Worm (Caenorhabditis elegans): ENCODE results near the gene ZK822.10.

Gene ZK822.10

ce11 chrIV:11878249-11878648 is 38.7 kb upstream of the ZK822.10 start, which contains the start of gene cutl-27:
TSS of gene cutl-27 (plus strand) at chrIV:11878549.
- TF ChIP-seq elt-1 (tag; optimal IDR thresholded peaks at IDR 0.05) (no peak), skn-1 (tag; optimal IDR thresholded peaks at IDR 0.05) (no peak), lin-39 (tag; optimal IDR thresholded peaks at IDR 0.05) (no peak), unc-62 (GFP tag; optimal IDR thresholded peaks at IDR 0.05) (no peak), nhr-43 (tag; optimal IDR thresholded peaks at IDR 0.05; ENCODE audit: poor library complexity, severe bottlenecking) (no peak), ama-1 (optimal IDR thresholded peaks at IDR 0.05) (no peak), nhr-25 (tag; optimal IDR thresholded peaks at IDR 0.05) (no peak), lin-15B (tag; optimal IDR thresholded peaks at IDR 0.05) (no peak), egl-5 (tag; optimal IDR thresholded peaks at IDR 0.05) (no peak), nhr-28 (tag; optimal IDR thresholded peaks at IDR 0.05) (no peak), pha-4 (tag; optimal IDR thresholded peaks at IDR 0.05) (no peak)

- TF ChIP-seq eor-1 (tag; optimal IDR thresholded peaks at IDR 0.05) (no peak), elt-1 (tag; optimal IDR thresholded peaks at IDR 0.05) (peak; percentile 77), nhr-23 (tag; optimal IDR thresholded peaks at IDR 0.05) (peak; percentile 71)
Observed at ce11 chrIV:11882534-11882933, 34.4 kb upstream of the ZK822.10 start.

- TF ChIP-seq nhr-25 (tag; optimal IDR thresholded peaks at IDR 0.05) (peak; percentile 44), nhr-43 (tag; optimal IDR thresholded peaks at IDR 0.05; ENCODE audit: poor library complexity, severe bottlenecking) (peak; percentile 45), pqm-1 (tag; optimal IDR thresholded peaks at IDR 0.05) (no peak), nhr-23 (tag; optimal IDR thresholded peaks at IDR 0.05) (peak; percentile 92)
Observed at ce11 chrIV:11883478-11883877, 33.5 kb upstream of the ZK822.10 start.

ce11 chrIV:11885313-11885712 is 31.6 kb upstream of the ZK822.10 start, which contains the start of gene let-653:
TSS of gene let-653 (plus strand) at chrIV:11885613.
- no peak for TF ChIP-seq nhr-28 (tag; optimal IDR thresholded peaks at IDR 0.05)
- no peak for TF ChIP-seq skn-1 (tag; optimal IDR thresholded peaks at IDR 0.05)
- no peak for TF ChIP-seq fkh-10 (GFP tag; optimal IDR thresholded peaks at IDR 0.05)
- TF ChIP-seq ceh-28 (tag; optimal IDR thresholded peaks at IDR 0.05), result no peak
- no peak for TF ChIP-seq ama-1 (optimal IDR thresholded peaks at IDR 0.05)
- TF ChIP-seq elt-2 (tag; optimal IDR thresholded peaks at IDR 0.05), result no peak
- no peak for TF ChIP-seq nhr-77 (tag; optimal IDR thresholded peaks at IDR 0.05)
- no peak for TF ChIP-seq eor-1 (tag; optimal IDR thresholded peaks at IDR 0.05)

- TF ChIP-seq elt-1 (tag; optimal IDR thresholded peaks at IDR 0.05) (no peak), nhr-12 (tag; optimal IDR thresholded peaks at IDR 0.05) (no peak), unc-62 (GFP tag; optimal IDR thresholded peaks at IDR 0.05) (no peak), ceh-82 (tag; optimal IDR thresholded peaks at IDR 0.05) (no peak), snpc-4 (tag; optimal IDR thresholded peaks at IDR 0.05) (no peak), mml-1 (tag; optimal IDR thresholded peaks at IDR 0.05) (no peak), nhr-25 (tag; optimal IDR thresholded peaks at IDR 0.05) (no peak), lin-15B (tag; optimal IDR thresholded peaks at IDR 0.05) (no peak), pqm-1 (tag; optimal IDR thresholded peaks at IDR 0.05) (no peak), ztf-4 (tag; optimal IDR thresholded peaks at IDR 0.05) (no peak), fkh-2 (tag; optimal IDR thresholded peaks at IDR 0.05) (no peak), ceh-16 (tag; optimal IDR thresholded peaks at IDR 0.05) (no peak)
Observed at ce11 chrIV:11892545-11892944, 24.4 kb upstream of the ZK822.10 start.

- TF ChIP-seq nhr-77 (tag; optimal IDR thresholded peaks at IDR 0.05), result no peak
Observed at ce11 chrIV:11893336-11893735, 23.6 kb upstream of the ZK822.10 start.

- no peak for TF ChIP-seq lin-15B (tag; optimal IDR thresholded peaks at IDR 0.05)
- TF ChIP-seq nhr-12 (tag; optimal IDR thresholded peaks at IDR 0.05), result no peak
- no peak for TF ChIP-seq ceh-9 (tag; optimal IDR thresholded peaks at IDR 0.05)
- TF ChIP-seq ZK546.5 (tag; optimal IDR thresholded peaks at IDR 0.05), result no peak
- TF ChIP-seq lsy-12 (tag; optimal IDR thresholded peaks at IDR 0.05), result no peak
- TF ChIP-seq nhr-11 (tag; optimal IDR thresholded peaks at IDR 0.05), result no peak
- TF ChIP-seq nhr-43 (tag; optimal IDR thresholded peaks at IDR 0.05; ENCODE audit: poor library complexity, severe bottlenecking), result peak; percentile 93
- peak; percentile 47 for TF ChIP-seq nhr-25 (tag; optimal IDR thresholded peaks at IDR 0.05)
- TF ChIP-seq jun-1 (tag; optimal IDR thresholded peaks at IDR 0.05), result no peak
- no peak for TF ChIP-seq hmg-11 (tag; optimal IDR thresholded peaks at IDR 0.05)
- TF ChIP-seq skn-1 (tag; optimal IDR thresholded peaks at IDR 0.05), result no peak
- TF ChIP-seq pqm-1 (tag; optimal IDR thresholded peaks at IDR 0.05), result peak; percentile 48
- TF ChIP-seq sea-2 (GFP tag; optimal IDR thresholded peaks at IDR 0.05), result no peak
- TF ChIP-seq ztf-4 (tag; optimal IDR thresholded peaks at IDR 0.05), result no peak
- no peak for TF ChIP-seq eor-1 (tag; optimal IDR thresholded peaks at IDR 0.05)
- no peak for TF ChIP-seq pha-4 (tag; optimal IDR thresholded peaks at IDR 0.05)
- TF ChIP-seq aly-2 (tag; optimal IDR thresholded peaks at IDR 0.05), result no peak
- TF ChIP-seq elt-3 (tag; optimal IDR thresholded peaks at IDR 0.05), result peak in 2 of 3 experiments; percentile 28 to 36
- TF ChIP-seq ama-1 (optimal IDR thresholded peaks at IDR 0.05), result no peak
- TF ChIP-seq ztf-11 (tag; optimal IDR thresholded peaks at IDR 0.05), result no peak
- TF ChIP-seq elt-2 (tag; optimal IDR thresholded peaks at IDR 0.05), result peak; percentile 13
- TF ChIP-seq nhr-23 (tag; optimal IDR thresholded peaks at IDR 0.05), result peak; percentile 74
- TF ChIP-seq egl-27 (tag; optimal IDR thresholded peaks at IDR 0.05), result no peak
- TF ChIP-seq fkh-10 (GFP tag; optimal IDR thresholded peaks at IDR 0.05), result no peak
- no peak for TF ChIP-seq mml-1 (tag; optimal IDR thresholded peaks at IDR 0.05)
- TF ChIP-seq nhr-237 (tag; optimal IDR thresholded peaks at IDR 0.05), result no peak
- no peak for TF ChIP-seq fkh-2 (tag; optimal IDR thresholded peaks at IDR 0.05)
- TF ChIP-seq nhr-67 (tag; optimal IDR thresholded peaks at IDR 0.05), result no peak
- no peak for TF ChIP-seq nhr-28 (tag; optimal IDR thresholded peaks at IDR 0.05)
- TF ChIP-seq ceh-28 (tag; optimal IDR thresholded peaks at IDR 0.05), result no peak
Observed at ce11 chrIV:11897710-11898109, 19.2 kb upstream of the ZK822.10 start.
